Worm (Caenorhabditis elegans) whole organism, L2 larva: ENCODE measurements around the gene Y43C5B.2.

Source experiments
- C34F6.9 ChIP-seq: fragments of 150-350 bp; optimal IDR thresholded peaks from 2 replicates; lab custom pipeline; 2014; ENCODE audit warnings: missing biosample characterization, missing genetic modification characterization
- F13H6.1 ChIP-seq: sonication (generic microtip); optimal IDR thresholded peaks from 2 replicates; lab custom pipeline; 2016; ENCODE audit warnings: missing genetic modification characterization, missing compliant biosample characterization
- R02D3.7 ChIP-seq: fragments of 150-350 bp; optimal IDR thresholded peaks from 2 replicates; lab custom pipeline; 2014; ENCODE audit warnings: missing biosample characterization, missing genetic modification characterization
- Y55F3AM.14 ChIP-seq: fragments of 200-800 bp; sonication (Bioruptor generic); optimal IDR thresholded peaks from 2 replicates; lab custom pipeline; 2018; ENCODE audit warnings: mild to moderate bottlenecking, missing genetic modification characterization, missing compliant biosample characterization
- alr-1 ChIP-seq: fragments of 150-350 bp; optimal IDR thresholded peaks from 2 replicates; lab custom pipeline; 2014; ENCODE audit warnings: missing biosample characterization, missing genetic modification characterization
- blmp-1 ChIP-seq: sonication (generic microtip); optimal IDR thresholded peaks from 2 replicates; lab custom pipeline; 2017; ENCODE audit warnings: missing genetic modification characterization, mild to moderate bottlenecking, missing compliant biosample characterization, antibody characterized with exemption, moderate library complexity; ENCODE audit not compliant: insufficient read depth
- ceh-16 ChIP-seq: fragments of 150-350 bp; optimal IDR thresholded peaks from 2 replicates; lab custom pipeline; 2014; ENCODE audit warnings: missing biosample characterization, missing genetic modification characterization
- ceh-82 ChIP-seq: fragments of 150-350 bp; optimal IDR thresholded peaks from 2 replicates; lab custom pipeline; 2014; ENCODE audit warnings: missing biosample characterization, missing genetic modification characterization
- crh-2 ChIP-seq: sonication (generic microtip); optimal IDR thresholded peaks from 2 replicates; lab custom pipeline; 2017; ENCODE audit warnings: missing biosample characterization, missing genetic modification characterization
- dmd-4 ChIP-seq: sonication (generic microtip); optimal IDR thresholded peaks from 2 replicates; lab custom pipeline; 2017; ENCODE audit warnings: missing biosample characterization, missing genetic modification characterization
- egl-27 ChIP-seq: sonication (generic microtip); optimal IDR thresholded peaks from 3 replicates; lab custom pipeline; 2017; ENCODE audit warnings: missing biosample characterization, missing genetic modification reagents, missing genetic modification characterization
- elt-1 ChIP-seq: fragments of 150-350 bp; optimal IDR thresholded peaks from 2 replicates; lab custom pipeline; 2014; ENCODE audit warnings: missing biosample characterization, missing genetic modification characterization
- elt-3 ChIP-seq: sonication (generic microtip); optimal IDR thresholded peaks from 2 replicates; lab custom pipeline; 2017; ENCODE audit warnings: missing biosample characterization, missing genetic modification characterization
- gmeb-1 ChIP-seq: fragments of 150-350 bp; optimal IDR thresholded peaks from 2 replicates; lab custom pipeline; 2014; ENCODE audit warnings: missing biosample characterization, missing genetic modification characterization
- lin-11 ChIP-seq: fragments of 150-350 bp; sonication (generic microtip); optimal IDR thresholded peaks from 2 replicates; lab custom pipeline; 2014; ENCODE audit warnings: missing biosample characterization, missing genetic modification characterization, inconsistent platforms, mixed read lengths
- lin-13 ChIP-seq: fragments of 150-350 bp; optimal IDR thresholded peaks from 2 replicates; lab custom pipeline; 2014; ENCODE audit warnings: missing biosample characterization, missing genetic modification reagents, missing genetic modification characterization
- lin-39 ChIP-seq: fragments of 150-350 bp; optimal IDR thresholded peaks from 2 replicates; lab custom pipeline; 2014; ENCODE audit warnings: missing biosample characterization, missing genetic modification reagents, missing genetic modification characterization
- lsy-2 ChIP-seq, 2 experiments: fragments of 150-350 bp in 1 of 2; sonication (generic microtip) in 1 of 2; optimal IDR thresholded peaks; 2 replicates each; lab custom pipeline; 2014 to 2017; ENCODE audit warnings: missing biosample characterization in 2 of 2, missing genetic modification characterization in 2 of 2
- mab-5 ChIP-seq: fragments of 150-350 bp; optimal IDR thresholded peaks from 2 replicates; lab custom pipeline; 2014; ENCODE audit warnings: missing biosample characterization, missing genetic modification characterization
- mdl-1 ChIP-seq, 2 experiments: fragments of 150-350 bp in 1 of 2; sonication (generic microtip) in 1 of 2; optimal IDR thresholded peaks; 2 replicates each; lab custom pipeline; 2017; ENCODE audit warnings: missing biosample characterization in 2 of 2, missing genetic modification characterization in 2 of 2
- nhr-10 ChIP-seq: sonication (generic microtip); optimal IDR thresholded peaks from 2 replicates; lab custom pipeline; 2017; ENCODE audit warnings: missing biosample characterization, missing genetic modification characterization
- nhr-11 ChIP-seq: fragments of 150-350 bp; optimal IDR thresholded peaks from 2 replicates; lab custom pipeline; 2014; ENCODE audit warnings: missing biosample characterization, missing genetic modification characterization
- nhr-12 ChIP-seq: fragments of 150-350 bp; optimal IDR thresholded peaks from 2 replicates; lab custom pipeline; 2014; ENCODE audit warnings: missing biosample characterization, missing genetic modification characterization
- nhr-129 ChIP-seq: fragments of 150-350 bp; optimal IDR thresholded peaks from 2 replicates; lab custom pipeline; 2014; ENCODE audit warnings: missing biosample characterization, missing genetic modification characterization
- nhr-21 ChIP-seq: fragments of 150-350 bp; optimal IDR thresholded peaks from 2 replicates; lab custom pipeline; 2014; ENCODE audit warnings: missing biosample characterization, missing genetic modification characterization
- nhr-23 ChIP-seq: fragments of 150-350 bp; optimal IDR thresholded peaks from 2 replicates; lab custom pipeline; 2014; ENCODE audit warnings: missing biosample characterization, missing genetic modification reagents, missing genetic modification characterization
- nhr-237 ChIP-seq: fragments of 150-350 bp; optimal IDR thresholded peaks from 2 replicates; lab custom pipeline; 2014; ENCODE audit warnings: missing biosample characterization, missing genetic modification characterization
- nhr-25 ChIP-seq: fragments of 150-350 bp; sonication (generic microtip); optimal IDR thresholded peaks from 3 replicates; lab custom pipeline; 2014; ENCODE audit warnings: missing biosample characterization, missing genetic modification characterization
- nhr-6 ChIP-seq: fragments of 150-350 bp; optimal IDR thresholded peaks from 2 replicates; lab custom pipeline; 2014; ENCODE audit warnings: missing biosample characterization, missing genetic modification characterization
- nhr-77 ChIP-seq: fragments of 150-350 bp; optimal IDR thresholded peaks from 2 replicates; lab custom pipeline; 2014; ENCODE audit warnings: missing biosample characterization, missing genetic modification characterization
- peb-1 ChIP-seq: fragments of 150-350 bp; optimal IDR thresholded peaks from 2 replicates; lab custom pipeline; 2014; ENCODE audit warnings: missing biosample characterization, missing genetic modification characterization
- sem-4 ChIP-seq: fragments of 150-350 bp; optimal IDR thresholded peaks from 2 replicates; lab custom pipeline; 2014; ENCODE audit warnings: missing biosample characterization, missing genetic modification reagents, missing genetic modification characterization
- skn-1 ChIP-seq: sonication (generic microtip); optimal IDR thresholded peaks from 2 replicates; lab custom pipeline; 2017; ENCODE audit warnings: missing biosample characterization, missing genetic modification characterization
- sma-3 ChIP-seq: sonication (generic microtip); optimal IDR thresholded peaks from 2 replicates; lab custom pipeline; 2016; ENCODE audit warnings: missing genetic modification reagents, missing genetic modification characterization, missing compliant biosample characterization
- sma-9 ChIP-seq, 2 experiments: fragments of 150-350 bp in 1 of 2; sonication (generic microtip) in 1 of 2; optimal IDR thresholded peaks; 2 replicates each; lab custom pipeline; 2014 to 2016; ENCODE audit warnings: missing genetic modification characterization in 2 of 2, mild to moderate bottlenecking in 1 of 2, missing biosample characterization in 1 of 2, missing compliant biosample characterization in 1 of 2, missing genetic modification reagents in 1 of 2, moderate library complexity in 1 of 2
- snpc-4 ChIP-seq: fragments of 150-350 bp; optimal IDR thresholded peaks from 2 replicates; lab custom pipeline; 2014; ENCODE audit warnings: missing biosample characterization, missing genetic modification characterization
- unc-39 ChIP-seq: fragments of 150-350 bp; optimal IDR thresholded peaks from 2 replicates; lab custom pipeline; 2014; ENCODE audit warnings: missing biosample characterization, missing genetic modification characterization
- unc-55 ChIP-seq: fragments of 150-350 bp; sonication (generic microtip); optimal IDR thresholded peaks from 3 replicates; lab custom pipeline; 2014; ENCODE audit warnings: missing biosample characterization, missing genetic modification reagents, missing genetic modification characterization
- unc-62 ChIP-seq: fragments of 150-350 bp; optimal IDR thresholded peaks from 2 replicates; lab custom pipeline; 2014; ENCODE audit warnings: missing biosample characterization, missing genetic modification reagents, missing genetic modification characterization
- zag-1 ChIP-seq: fragments of 150-350 bp; optimal IDR thresholded peaks from 2 replicates; lab custom pipeline; 2014; ENCODE audit warnings: missing biosample characterization, missing genetic modification characterization
- ztf-1 ChIP-seq: fragments of 200-800 bp; sonication (Bioruptor generic); conservative IDR thresholded peaks from 2 replicates; pipeline ENCODE4 v1.3.6; 2022; ENCODE audit warnings: missing genetic modification characterization, missing compliant biosample characterization
- ztf-11 ChIP-seq: sonication (generic microtip); optimal IDR thresholded peaks from 2 replicates; lab custom pipeline; 2017; ENCODE audit warnings: missing biosample characterization, missing genetic modification characterization
- ztf-4 ChIP-seq: fragments of 150-350 bp; optimal IDR thresholded peaks from 2 replicates; lab custom pipeline; 2014; ENCODE audit warnings: missing biosample characterization, missing genetic modification characterization

The Y43C5B.2 gene

ce11 chrIV:10341618-10342360 lies 10.4 kb downstream of the Y43C5B.2 start:
- TF ChIP-seq lsy-2 (tag; optimal IDR thresholded peaks at IDR 0.05; lab: Kevin White, UChicago) = peak in 1 of 2 experiments; percentile 8
- no peak for TF ChIP-seq nhr-10
- TF ChIP-seq ceh-82 (tag; lab: Kevin White, UChicago) = no peak
- no peak for TF ChIP-seq nhr-6
- no peak for TF ChIP-seq crh-2 (tag; lab: Kevin White, UChicago)
- TF ChIP-seq nhr-12 (tag; lab: Kevin White, UChicago) = no peak
- peak; percentile 40 for TF ChIP-seq C34F6.9 (tag; lab: Kevin White, UChicago)
- TF ChIP-seq lin-13 (GFP tag; lab: Kevin White, UChicago) = no peak
- TF ChIP-seq egl-27 (tag; lab: Kevin White, UChicago) = no peak
- TF ChIP-seq ceh-16 = no peak
- no peak for TF ChIP-seq F13H6.1
- TF ChIP-seq nhr-23 (tag; lab: Kevin White, UChicago) = no peak
- TF ChIP-seq mab-5 = no peak
- no peak for TF ChIP-seq unc-39 (tag; lab: Kevin White, UChicago)
- TF ChIP-seq nhr-21 (tag; lab: Kevin White, UChicago) = no peak
- TF ChIP-seq R02D3.7 (tag; lab: Kevin White, UChicago) = no peak
- no peak for TF ChIP-seq unc-62 (GFP tag; lab: Kevin White, UChicago)
- no peak for TF ChIP-seq sma-3
- no peak for TF ChIP-seq alr-1 (tag; lab: Kevin White, UChicago)
- no peak for TF ChIP-seq nhr-237 (tag; lab: Kevin White, UChicago)
- TF ChIP-seq ztf-1 = no peak
- TF ChIP-seq blmp-1 (tag; lab: Kevin White, UChicago) = no peak
- peak in 1 of 2 experiments; percentile 36 for TF ChIP-seq mdl-1 (tag; optimal IDR thresholded peaks at IDR 0.05; lab: Kevin White, UChicago)
- peak; percentile 23 for TF ChIP-seq lin-11 (tag; lab: Kevin White, UChicago)
- TF ChIP-seq elt-3 (tag; lab: Kevin White, UChicago) = no peak
- no peak for TF ChIP-seq nhr-77 (tag; lab: Kevin White, UChicago)
- TF ChIP-seq ztf-4 = no peak
- no peak for TF ChIP-seq unc-55 (GFP tag; lab: Kevin White, UChicago)
- no peak for TF ChIP-seq ztf-11 (tag; lab: Kevin White, UChicago)
- TF ChIP-seq peb-1 (tag; lab: Kevin White, UChicago) = no peak
- TF ChIP-seq nhr-11 (tag; lab: Kevin White, UChicago) = no peak
- no peak for TF ChIP-seq sem-4
- TF ChIP-seq Y55F3AM.14 (GFP tag; lab: Kevin White, UChicago) = peak; percentile 57
- no peak for TF ChIP-seq lin-39 (tag; lab: Kevin White, UChicago)
- no peak for TF ChIP-seq snpc-4
- no peak for TF ChIP-seq zag-1 (tag; lab: Kevin White, UChicago)
- peak; percentile 28 for TF ChIP-seq sma-9 (GFP tag; optimal IDR thresholded peaks at IDR 0.05; lab: Kevin White, UChicago)
- no peak for TF ChIP-seq sma-9 (tag; optimal IDR thresholded peaks at IDR 0.05; lab: Kevin White, UChicago)
- TF ChIP-seq nhr-25 (tag; lab: Kevin White, UChicago) = no peak
- peak; percentile 34 for TF ChIP-seq nhr-129 (tag; lab: Kevin White, UChicago)
- no peak for TF ChIP-seq skn-1 (tag; lab: Kevin White, UChicago)

- TF ChIP-seq ztf-11 (tag; lab: Kevin White, UChicago) (no peak), ceh-82 (tag; lab: Kevin White, UChicago) (no peak), sem-4 (no peak), alr-1 (tag; lab: Kevin White, UChicago) (no peak), crh-2 (tag; lab: Kevin White, UChicago) (peak; percentile 41), ztf-4 (no peak)
- TF ChIP-seq, all 48 proteins: peak for 1
Measured at ce11 chrIV:10339701-10340100, 12.4 kb downstream of the Y43C5B.2 start.

- no peak for TF ChIP-seq nhr-25 (tag; lab: Kevin White, UChicago)
- no peak for TF ChIP-seq egl-27 (tag; lab: Kevin White, UChicago)
- no peak for TF ChIP-seq mdl-1 (tag; optimal IDR thresholded peaks at IDR 0.05; lab: Kevin White, UChicago)
- no peak for TF ChIP-seq ceh-82 (tag; lab: Kevin White, UChicago)
- TF ChIP-seq sma-9 (GFP tag; optimal IDR thresholded peaks at IDR 0.05; lab: Kevin White, UChicago) = no peak
- no peak for TF ChIP-seq sma-9 (tag; optimal IDR thresholded peaks at IDR 0.05; lab: Kevin White, UChicago)
- TF ChIP-seq Y55F3AM.14 (GFP tag; lab: Kevin White, UChicago) = no peak
- TF ChIP-seq peb-1 (tag; lab: Kevin White, UChicago) = no peak
- no peak for TF ChIP-seq C34F6.9 (tag; lab: Kevin White, UChicago)
- TF ChIP-seq nhr-12 (tag; lab: Kevin White, UChicago) = no peak
- no peak for TF ChIP-seq lin-13 (GFP tag; lab: Kevin White, UChicago)
- TF ChIP-seq elt-3 (tag; lab: Kevin White, UChicago) = no peak
- no peak for TF ChIP-seq elt-1
- TF ChIP-seq unc-55 (GFP tag; lab: Kevin White, UChicago) = no peak
- TF ChIP-seq skn-1 (tag; lab: Kevin White, UChicago) = no peak
- no peak for TF ChIP-seq nhr-23 (tag; lab: Kevin White, UChicago)
- no peak for TF ChIP-seq dmd-4 (tag; lab: Kevin White, UChicago)
- no peak for TF ChIP-seq gmeb-1
- TF ChIP-seq lsy-2 (tag; optimal IDR thresholded peaks at IDR 0.05; lab: Kevin White, UChicago) = no peak
- TF ChIP-seq crh-2 (tag; lab: Kevin White, UChicago) = no peak
Measured at ce11 chrIV:10337286-10337685, 14.9 kb downstream of the Y43C5B.2 start.
